Fruit fly (Drosophila melanogaster): ENCODE measurements around the gene Nup98-96.

The Nup98-96 gene

DNA sequence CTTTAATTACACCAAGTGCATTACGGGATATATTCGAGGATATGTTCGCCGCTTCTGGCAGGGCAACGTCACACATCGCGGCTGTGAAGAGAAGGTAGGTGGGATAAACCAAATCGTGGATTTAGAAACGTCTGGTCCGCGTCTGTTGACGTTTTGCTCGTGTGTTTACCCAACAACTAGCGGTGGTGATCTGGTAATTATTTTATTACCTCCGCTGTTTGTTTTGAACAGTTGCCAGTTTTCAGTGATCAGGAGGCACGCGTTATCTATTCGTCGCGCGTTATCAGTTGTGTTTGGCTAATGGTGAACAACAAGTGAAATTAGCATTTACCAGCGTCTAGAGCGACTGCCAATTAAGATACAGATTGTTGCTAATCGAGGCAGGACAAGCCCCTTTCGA lies 52.4 kb downstream of the Nup98-96 start:
- TF ChIP-seq CG14655 (GFP tag; optimal IDR thresholded peaks at IDR 0.05), result no peak
- TF ChIP-seq Pif1B (GFP tag; optimal IDR thresholded peaks at IDR 0.05), result no peak
- no peak for TF ChIP-seq CG9948 (tag; optimal IDR thresholded peaks at IDR 0.05)
- TF ChIP-seq CG34367 (tag; optimal IDR thresholded peaks at IDR 0.05), result no peak
- TF ChIP-seq D1 (tag; optimal IDR thresholded peaks at IDR 0.05), result no peak
- TF ChIP-seq EcR (GFP tag; optimal IDR thresholded peaks at IDR 0.05), result no peak
- no peak for TF ChIP-seq CG4496 (GFP tag; IDR thresholded peaks at IDR 0.05)
- TF ChIP-seq CG17806 (tag; optimal IDR thresholded peaks at IDR 0.05), result no peak
- TF ChIP-seq Pif1A (GFP tag; optimal IDR thresholded peaks at IDR 0.05), result no peak
- no peak for TF ChIP-seq gl (tag; optimal IDR thresholded peaks at IDR 0.05)
- TF ChIP-seq Snoo (tag; optimal IDR thresholded peaks at IDR 0.05), result no peak
- TF ChIP-seq CG12605 (GFP tag; IDR thresholded peaks at IDR 0.05), result no peak
- TF ChIP-seq rn (GFP tag; IDR thresholded peaks at IDR 0.05), result no peak
- no peak for TF ChIP-seq CG32121 (GFP tag; IDR thresholded peaks at IDR 0.05)

DNA sequence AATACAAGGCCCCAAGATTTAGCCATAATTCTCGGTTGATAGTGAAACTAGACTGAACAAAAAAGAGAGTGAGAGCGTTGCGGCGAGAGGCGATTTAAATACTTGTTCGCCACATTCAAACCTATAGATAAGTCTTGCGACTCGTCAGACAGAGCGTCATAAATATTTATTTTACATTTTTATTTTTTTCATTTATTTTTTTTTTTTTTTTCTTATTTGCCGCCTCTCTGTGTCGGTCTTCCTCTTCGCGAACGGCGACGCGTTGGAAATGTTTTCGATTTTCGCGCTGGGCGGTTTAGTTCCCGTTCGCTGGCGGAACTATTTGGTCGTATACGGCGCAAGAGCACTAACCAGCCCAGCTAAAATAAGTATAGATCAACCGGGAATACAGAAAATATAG lies 53.3 kb downstream of the Nup98-96 start:
- TF ChIP-seq CG8301 (tag; optimal IDR thresholded peaks at IDR 0.05), result no peak
- no peak for TF ChIP-seq rn (GFP tag; IDR thresholded peaks at IDR 0.05)
- TF ChIP-seq D1 (tag; optimal IDR thresholded peaks at IDR 0.05), result no peak
- 0 out of 3 replicates have a peak, but pooled peaks have one; percentile 25 for TF ChIP-seq fd96Ca (GFP tag; IDR thresholded peaks at IDR 0.05)
- peak; percentile 49 for TF ChIP-seq CG8159 (tag; optimal IDR thresholded peaks at IDR 0.05)
- peak; percentile 62 for TF ChIP-seq gl (tag; optimal IDR thresholded peaks at IDR 0.05)
- peak; percentile 23 for TF ChIP-seq CG14655 (GFP tag; optimal IDR thresholded peaks at IDR 0.05)
- peak; percentile 52 for TF ChIP-seq CG15710 (tag; optimal IDR thresholded peaks at IDR 0.05)
- TF ChIP-seq CG9948 (tag; optimal IDR thresholded peaks at IDR 0.05), result peak; percentile 7
- TF ChIP-seq CG34367 (tag; optimal IDR thresholded peaks at IDR 0.05), result no peak
- TF ChIP-seq CG32121 (GFP tag; IDR thresholded peaks at IDR 0.05), result peak; percentile 28; the same call in 1 of the 2 replicates
- peak; percentile 71; the same call in 1 of the 2 replicates for TF ChIP-seq Ets98B (GFP tag; IDR thresholded peaks at IDR 0.05)
- peak; percentile 44 for TF ChIP-seq Pif1B (GFP tag; optimal IDR thresholded peaks at IDR 0.05)
- no peak for TF ChIP-seq Snoo (tag; optimal IDR thresholded peaks at IDR 0.05)
- TF ChIP-seq CG13204 (GFP tag; optimal IDR thresholded peaks at IDR 0.05), result peak; percentile 62
- TF ChIP-seq Pif1A (GFP tag; optimal IDR thresholded peaks at IDR 0.05), result peak; percentile 57
- peak; percentile 76; the same call in 2 of the 3 replicates for TF ChIP-seq CG4496 (GFP tag; IDR thresholded peaks at IDR 0.05)
- no peak for TF ChIP-seq CG10348 (GFP tag; IDR thresholded peaks at IDR 0.05)
- no peak for TF ChIP-seq EcR (GFP tag; optimal IDR thresholded peaks at IDR 0.05)
- TF ChIP-seq CG12605 (GFP tag; IDR thresholded peaks at IDR 0.05), result peak; percentile 85
- TF ChIP-seq CG17806 (tag; optimal IDR thresholded peaks at IDR 0.05), result no peak

dm6 chr3R:23727657-23728056 lies 53.8 kb downstream of the Nup98-96 start:
- TF ChIP-seq CG14655 (GFP tag; optimal IDR thresholded peaks at IDR 0.05), result no peak
- no peak for TF ChIP-seq D1 (tag; optimal IDR thresholded peaks at IDR 0.05)
- TF ChIP-seq Ets98B (GFP tag; IDR thresholded peaks at IDR 0.05), result no peak
- TF ChIP-seq Snoo (tag; optimal IDR thresholded peaks at IDR 0.05), result no peak
- TF ChIP-seq CG34367 (tag; optimal IDR thresholded peaks at IDR 0.05), result no peak
- no peak for TF ChIP-seq gl (tag; optimal IDR thresholded peaks at IDR 0.05)
- TF ChIP-seq EcR (GFP tag; optimal IDR thresholded peaks at IDR 0.05), result no peak

DNA sequence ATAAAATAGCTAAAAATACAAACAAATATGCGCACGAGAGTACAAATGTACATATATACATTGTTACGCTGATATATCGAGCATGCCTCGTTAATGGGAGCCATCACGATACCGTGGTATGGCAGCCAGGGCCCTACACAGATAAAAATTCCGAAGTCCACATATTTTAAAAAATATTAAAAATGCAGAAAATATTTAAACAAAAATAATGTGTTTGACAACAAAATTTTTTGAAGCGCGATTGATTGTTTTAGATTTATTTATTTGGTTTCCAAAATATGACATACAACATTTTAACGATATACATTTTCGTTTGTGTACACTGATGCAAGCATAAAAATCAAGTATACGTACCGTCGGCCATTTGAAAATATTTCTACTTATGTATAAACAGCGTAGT lies 54.7 kb downstream of the Nup98-96 start:
- TF ChIP-seq CG17806 (tag; optimal IDR thresholded peaks at IDR 0.05) (peak; percentile 34), CG15710 (tag; optimal IDR thresholded peaks at IDR 0.05) (peak; percentile 60), Pif1A (GFP tag; optimal IDR thresholded peaks at IDR 0.05) (peak; percentile 63), CG32121 (GFP tag; IDR thresholded peaks at IDR 0.05) (peak; percentile 84), D1 (tag; optimal IDR thresholded peaks at IDR 0.05) (no peak), rn (GFP tag; IDR thresholded peaks at IDR 0.05) (peak; percentile 33; the same call in 1 of the 2 replicates), CG12605 (GFP tag; IDR thresholded peaks at IDR 0.05) (peak; percentile 67), CG14655 (GFP tag; optimal IDR thresholded peaks at IDR 0.05) (peak; percentile 67), Snoo (tag; optimal IDR thresholded peaks at IDR 0.05) (peak; percentile 40), CG8301 (tag; optimal IDR thresholded peaks at IDR 0.05) (peak; percentile 70), CG34367 (tag; optimal IDR thresholded peaks at IDR 0.05) (peak; percentile 27), EcR (GFP tag; optimal IDR thresholded peaks at IDR 0.05) (no peak), CG4496 (GFP tag; IDR thresholded peaks at IDR 0.05) (peak; percentile 83), CG13204 (GFP tag; optimal IDR thresholded peaks at IDR 0.05) (no peak), Ets98B (GFP tag; IDR thresholded peaks at IDR 0.05) (peak; percentile 75), CG9948 (tag; optimal IDR thresholded peaks at IDR 0.05) (peak; percentile 63), CG8159 (tag; optimal IDR thresholded peaks at IDR 0.05) (peak; percentile 69), fd96Ca (GFP tag; IDR thresholded peaks at IDR 0.05) (0 out of 3 replicates have a peak, but pooled peaks have one; percentile 50), Pif1B (GFP tag; optimal IDR thresholded peaks at IDR 0.05) (peak; percentile 45), CG10348 (GFP tag; IDR thresholded peaks at IDR 0.05) (no peak), gl (tag; optimal IDR thresholded peaks at IDR 0.05) (no peak)

- no peak for TF ChIP-seq rn (GFP tag; IDR thresholded peaks at IDR 0.05)
- TF ChIP-seq CG13204 (GFP tag; optimal IDR thresholded peaks at IDR 0.05), result no peak
- no peak for TF ChIP-seq Pif1B (GFP tag; optimal IDR thresholded peaks at IDR 0.05)
- TF ChIP-seq D1 (tag; optimal IDR thresholded peaks at IDR 0.05), result no peak
- no peak for TF ChIP-seq CG32121 (GFP tag; IDR thresholded peaks at IDR 0.05)
- no peak for TF ChIP-seq CG9948 (tag; optimal IDR thresholded peaks at IDR 0.05)
- TF ChIP-seq Snoo (tag; optimal IDR thresholded peaks at IDR 0.05), result no peak
- TF ChIP-seq EcR (GFP tag; optimal IDR thresholded peaks at IDR 0.05), result no peak
- TF ChIP-seq CG4496 (GFP tag; IDR thresholded peaks at IDR 0.05), result no peak
- no peak for TF ChIP-seq Ets98B (GFP tag; IDR thresholded peaks at IDR 0.05)
- TF ChIP-seq CG15710 (tag; optimal IDR thresholded peaks at IDR 0.05), result no peak
Observed at dm6 chr3R:23725711-23726349, 55.6 kb downstream of the Nup98-96 start.
